Fruit fly (Drosophila melanogaster) whole organism, embryonic: ENCODE results near the gene CG10492.
A peak's percentile ranks its signal among the peaks of the same experiment; 100 is the strongest.

ENCODE experiments used
- Antp ChIP-seq: fragments of 200-800 bp; sonication (Bioruptor generic); optimal IDR thresholded peaks from 3 replicates; lab custom pipeline; 2016; ENCODE audit warnings: missing biosample characterization, missing genetic modification characterization
- BEAF-32 ChIP-seq: fragments of 200-800 bp; sonication (Bioruptor generic); optimal IDR thresholded peaks from 3 replicates; lab custom pipeline; 2017; ENCODE audit warnings: missing biosample characterization, missing genetic modification characterization, mild to moderate bottlenecking, moderate library complexity, missing genetic modification reagents
- Bgb ChIP-seq: fragments of 200-800 bp; sonication (Bioruptor generic); IDR thresholded peaks from 2 replicates; pipeline ENCODE4 v1.3.6; 2022; ENCODE audit warnings: missing biosample characterization, missing genetic modification characterization; ENCODE audit not compliant: partially characterized antibody
- CG10147 ChIP-seq: fragments of 200-800 bp; sonication (Bioruptor generic); optimal IDR thresholded peaks from 2 replicates; lab custom pipeline; 2019; ENCODE audit warnings: missing biosample characterization, mild to moderate bottlenecking, missing genetic modification characterization, moderate library complexity
- CG12659 ChIP-seq: fragments of 200-800 bp; sonication (Bioruptor generic); optimal IDR thresholded peaks from 3 replicates; lab custom pipeline; 2017; ENCODE audit warnings: mild to moderate bottlenecking, missing biosample characterization, missing genetic modification reagents, missing genetic modification characterization
- CG12769 ChIP-seq: fragments of 200-800 bp; sonication (Bioruptor generic); optimal IDR thresholded peaks from 2 replicates; lab custom pipeline; 2019; ENCODE audit warnings: missing biosample characterization, mild to moderate bottlenecking, missing genetic modification characterization, moderate library complexity
- CG13287 ChIP-seq: fragments of 200-800 bp; sonication (Bioruptor generic); IDR thresholded peaks from 2 replicates; pipeline ENCODE4 v1.3.6; 2022; ENCODE audit warnings: missing biosample characterization, missing genetic modification characterization; ENCODE audit not compliant: partially characterized antibody
- CG13624 ChIP-seq: fragments of 200-800 bp; sonication (Bioruptor generic); optimal IDR thresholded peaks from 2 replicates; lab custom pipeline; 2016; ENCODE audit warnings: missing biosample characterization, missing genetic modification characterization
- CG15514 ChIP-seq: fragments of 200-800 bp; sonication (Bioruptor generic); optimal IDR thresholded peaks from 3 replicates; lab custom pipeline; 2017; ENCODE audit warnings: missing biosample characterization, missing genetic modification characterization, mild to moderate bottlenecking, moderate library complexity, missing genetic modification reagents
- CG2116 ChIP-seq: fragments of 200-800 bp; sonication (Bioruptor generic); optimal IDR thresholded peaks from 3 replicates; lab custom pipeline; 2018; ENCODE audit warnings: missing biosample characterization, mild to moderate bottlenecking, missing genetic modification characterization
- CG2712 ChIP-seq: fragments of 200-800 bp; optimal IDR thresholded peaks from 3 replicates; lab custom pipeline; 2019; ENCODE audit warnings: missing biosample characterization, mild to moderate bottlenecking, missing genetic modification characterization, moderate library complexity
- CG32772 ChIP-seq: fragments of 200-800 bp; sonication (Bioruptor generic); IDR thresholded peaks from 2 replicates; pipeline ENCODE4 v1.3.6; 2022; ENCODE audit warnings: missing biosample characterization, missing genetic modification characterization
- CG34422 ChIP-seq: fragments of 200-800 bp; sonication (Bioruptor generic); IDR thresholded peaks from 3 replicates; pipeline ENCODE4 v1.3.6; 2022; ENCODE audit warnings: missing biosample characterization, missing genetic modification characterization
- CG3995 ChIP-seq: fragments of 200-800 bp; sonication (Bioruptor generic); optimal IDR thresholded peaks from 3 replicates; lab custom pipeline; 2016; ENCODE audit warnings: missing biosample characterization, missing genetic modification characterization
- CG42726 ChIP-seq: fragments of 200-800 bp; sonication (Bioruptor generic); IDR thresholded peaks from 2 replicates; pipeline ENCODE4 v1.3.6; 2022; ENCODE audit warnings: missing biosample characterization, missing genetic modification characterization; ENCODE audit not compliant: partially characterized antibody
- CG6683 ChIP-seq: fragments of 200-800 bp; sonication (Bioruptor generic); optimal IDR thresholded peaks from 2 replicates; lab custom pipeline; 2017; ENCODE audit warnings: missing biosample characterization, mild to moderate bottlenecking, missing genetic modification characterization, missing genetic modification reagents
- CG6854 ChIP-seq: fragments of 200-800 bp; sonication (Bioruptor generic); optimal IDR thresholded peaks from 3 replicates; lab custom pipeline; 2017; ENCODE audit warnings: missing biosample characterization, mild to moderate bottlenecking, missing genetic modification characterization
- CG8281 ChIP-seq: fragments of 200-800 bp; sonication (Bioruptor generic); optimal IDR thresholded peaks from 2 replicates; lab custom pipeline; 2018; ENCODE audit warnings: missing biosample characterization, mild to moderate bottlenecking, missing genetic modification characterization, moderate library complexity
- CG8765 ChIP-seq: fragments of 200-800 bp; sonication (Bioruptor generic); IDR thresholded peaks from 2 replicates; pipeline ENCODE4 v1.3.6; 2022; ENCODE audit warnings: missing biosample characterization, missing genetic modification characterization
- CG9797 ChIP-seq: fragments of 200-800 bp; sonication (Bioruptor generic); optimal IDR thresholded peaks from 3 replicates; lab custom pipeline; 2018; ENCODE audit warnings: missing biosample characterization, mild to moderate bottlenecking, missing genetic modification characterization
- Dbx ChIP-seq: fragments of 200-800 bp; sonication (Bioruptor generic); IDR thresholded peaks from 3 replicates; pipeline ENCODE4 v1.3.6; 2022; ENCODE audit warnings: missing biosample characterization, missing genetic modification characterization
- Dip3 ChIP-seq: fragments of 200-800 bp; sonication (Bioruptor generic); optimal IDR thresholded peaks from 3 replicates; lab custom pipeline; 2016; ENCODE audit warnings: missing biosample characterization, missing genetic modification characterization
- Elba2 ChIP-seq: fragments of 200-800 bp; sonication (Bioruptor generic); optimal IDR thresholded peaks from 3 replicates; lab custom pipeline; 2016; ENCODE audit warnings: missing biosample characterization, missing genetic modification characterization
- HmgZ ChIP-seq: fragments of 200-800 bp; sonication (Bioruptor generic); optimal IDR thresholded peaks from 2 replicates; lab custom pipeline; 2018; ENCODE audit warnings: missing biosample characterization, mild to moderate bottlenecking, missing genetic modification characterization
- Hmx ChIP-seq: fragments of 200-800 bp; sonication (Bioruptor generic); optimal IDR thresholded peaks from 2 replicates; lab custom pipeline; 2016; ENCODE audit warnings: missing biosample characterization, missing genetic modification characterization
- Jarid2 ChIP-seq: fragments of 200-800 bp; sonication (Bioruptor generic); optimal IDR thresholded peaks from 3 replicates; lab custom pipeline; 2017; ENCODE audit warnings: mild to moderate bottlenecking, missing biosample characterization, missing genetic modification reagents, missing genetic modification characterization
- Med ChIP-seq: fragments of 200-800 bp; sonication (Bioruptor generic); peaks from one replicate; lab custom pipeline; 2016; ENCODE audit warnings: missing biosample characterization, missing genetic modification characterization, mild to moderate bottlenecking, inconsistent platforms, moderate library complexity
- Mrtf ChIP-seq: fragments of 200-800 bp; sonication (Bioruptor generic); IDR thresholded peaks from 3 replicates; pipeline ENCODE4 v1.3.6; 2022; ENCODE audit warnings: missing biosample characterization, missing genetic modification characterization
- Oli ChIP-seq: fragments of 200-800 bp; sonication (Bioruptor generic); optimal IDR thresholded peaks from 2 replicates; lab custom pipeline; 2018; ENCODE audit warnings: missing biosample characterization, mild to moderate bottlenecking, missing genetic modification characterization, moderate library complexity
- Rfx ChIP-seq: fragments of 200-800 bp; sonication (Bioruptor generic); IDR thresholded peaks from 2 replicates; pipeline ENCODE4 v1.3.6; 2022; ENCODE audit warnings: missing biosample characterization, missing genetic modification characterization
- Side ChIP-seq: fragments of 200-800 bp; sonication (Bioruptor generic); optimal IDR thresholded peaks from 2 replicates; lab custom pipeline; 2016; ENCODE audit warnings: missing biosample characterization, missing genetic modification characterization
- Sin3A ChIP-seq: fragments of >200 bp; optimal IDR thresholded peaks from 2 replicates; lab custom pipeline; 2018
- ab ChIP-seq: fragments of 200-800 bp; sonication (Bioruptor generic); optimal IDR thresholded peaks from 2 replicates; lab custom pipeline; 2016; ENCODE audit warnings: missing biosample characterization, missing genetic modification characterization
- ase ChIP-seq: fragments of 200-800 bp; sonication (Bioruptor generic); IDR thresholded peaks from 3 replicates; pipeline ENCODE4 v1.3.6; 2022; ENCODE audit warnings: missing biosample characterization, missing genetic modification characterization
- btn ChIP-seq: fragments of 200-800 bp; sonication (Bioruptor generic); optimal IDR thresholded peaks from 2 replicates; lab custom pipeline; 2016; ENCODE audit warnings: missing biosample characterization, missing genetic modification characterization
- chinmo ChIP-seq: fragments of 200-800 bp; sonication (Bioruptor generic); IDR thresholded peaks from 4 replicates; pipeline ENCODE4 v1.3.6; 2022; ENCODE audit warnings: missing biosample characterization, missing genetic modification characterization; ENCODE audit not compliant: partially characterized antibody
- dimm ChIP-seq: fragments of 200-800 bp; sonication (Bioruptor generic); IDR thresholded peaks from 2 replicates; pipeline ENCODE4 v1.3.6; 2022; ENCODE audit warnings: missing biosample characterization, missing genetic modification characterization
- gt ChIP-seq: fragments of 200-800 bp; sonication (Bioruptor generic); IDR thresholded peaks from 2 replicates; pipeline ENCODE4 v1.3.6; 2022; ENCODE audit warnings: missing biosample characterization, missing genetic modification characterization
- maf-S ChIP-seq: fragments of 200-800 bp; sonication (Bioruptor generic); optimal IDR thresholded peaks from 2 replicates; lab custom pipeline; 2016; ENCODE audit warnings: missing biosample characterization, missing genetic modification characterization
- peb ChIP-seq: fragments of 200-800 bp; sonication (Bioruptor generic); IDR thresholded peaks from 2 replicates; pipeline ENCODE4 v1.3.6; 2022; ENCODE audit warnings: missing biosample characterization, missing genetic modification characterization
- pzg ChIP-seq: fragments of 200-800 bp; sonication (Bioruptor generic); optimal IDR thresholded peaks from 3 replicates; lab custom pipeline; 2018; ENCODE audit warnings: missing biosample characterization, mild to moderate bottlenecking, missing genetic modification characterization, moderate library complexity
- row ChIP-seq: fragments of 200-800 bp; sonication (Bioruptor generic); IDR thresholded peaks from 3 replicates; pipeline ENCODE4 v1.3.6; 2022; ENCODE audit warnings: missing biosample characterization, missing genetic modification characterization
- sens ChIP-seq: fragments of 200-800 bp; sonication (Bioruptor generic); peaks from one replicate; lab custom pipeline; 2016; ENCODE audit warnings: missing biosample characterization, missing genetic modification characterization
- sob ChIP-seq: fragments of 200-800 bp; sonication (Bioruptor generic); IDR thresholded peaks from 2 replicates; pipeline ENCODE4 v1.3.6; 2022; ENCODE audit warnings: missing biosample characterization, missing genetic modification characterization
- sr ChIP-seq: fragments of 200-800 bp; sonication (Bioruptor generic); IDR thresholded peaks from 3 replicates; pipeline ENCODE4 v1.3.6; 2022; ENCODE audit warnings: missing biosample characterization, missing genetic modification characterization
- tna ChIP-seq: fragments of 200-800 bp; sonication (Bioruptor generic); IDR thresholded peaks from 2 replicates; pipeline ENCODE4 v1.3.6; 2022; ENCODE audit warnings: missing biosample characterization, missing genetic modification characterization; ENCODE audit not compliant: partially characterized antibody
- toy ChIP-seq: fragments of 200-800 bp; sonication (Bioruptor generic); IDR thresholded peaks from 2 replicates; pipeline ENCODE4 v1.3.6; 2022; ENCODE audit warnings: missing biosample characterization, missing genetic modification characterization
- trem ChIP-seq: fragments of 200-800 bp; optimal IDR thresholded peaks from 3 replicates; lab custom pipeline; 2019; ENCODE audit warnings: missing biosample characterization, mild to moderate bottlenecking, missing genetic modification characterization, moderate library complexity
- zen ChIP-seq: fragments of 200-800 bp; sonication (Bioruptor generic); optimal IDR thresholded peaks from 3 replicates; lab custom pipeline; 2018; ENCODE audit warnings: missing biosample characterization, mild to moderate bottlenecking, missing genetic modification characterization, moderate library complexity

Gene CG10492

DNA sequence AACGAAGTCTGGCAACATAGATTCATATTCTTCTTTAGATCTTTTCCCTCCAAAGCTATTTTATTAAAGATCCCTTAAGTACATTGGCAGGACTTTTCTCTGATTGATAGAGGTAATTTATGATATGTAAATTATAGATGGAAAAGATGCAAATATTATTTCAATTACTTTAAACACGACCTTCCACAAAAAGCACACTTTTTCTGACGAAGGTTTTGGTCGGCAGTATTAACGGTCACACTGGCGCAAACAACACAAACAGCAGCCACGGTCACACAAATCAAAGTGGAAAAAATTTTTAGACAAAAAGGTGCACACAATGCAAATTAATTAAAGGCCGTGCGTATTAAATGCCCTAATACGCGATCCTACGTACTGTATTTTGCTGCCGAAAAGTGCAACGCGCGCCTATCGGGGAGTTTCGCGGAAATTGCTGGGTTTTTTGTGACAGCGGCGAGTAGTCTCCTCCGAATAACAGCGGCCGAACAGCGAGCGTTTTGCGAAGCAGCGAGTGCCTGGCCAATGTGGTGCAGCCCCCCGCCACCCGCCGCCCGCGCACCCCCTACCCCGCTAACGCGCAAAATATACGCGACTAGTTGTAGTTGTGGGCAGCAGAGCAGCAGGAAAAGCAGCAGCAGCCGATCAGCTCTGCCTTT, at the start of gene CG10492 (continued):
- TF ChIP-seq CG32772 (no peak), pzg (peak; percentile 73), CG12769 (tag; lab: Kevin White, UChicago) (no peak), Dbx (no peak), CG3995 (GFP tag; lab: Kevin White, UChicago) (peak; percentile 75), CG2116 (GFP tag; lab: Kevin White, UChicago) (peak; percentile 63), Rfx (GFP tag; lab: Robert Waterston, UW) (peak; percentile 27; the same call in 1 of the 2 replicates), CG13624 (GFP tag; lab: Kevin White, UChicago) (no peak), Sin3A (peak; percentile 88), row (peak; percentile 34; the same call in 2 of the 3 replicates), trem (tag; lab: Kevin White, UChicago) (peak; percentile 90), Side (GFP tag; lab: Kevin White, UChicago) (no peak), zen (tag; lab: Kevin White, UChicago) (peak; percentile 14), maf-S (no peak), tna (GFP tag; lab: Robert Waterston, UW) (no peak), CG13287 (GFP tag; lab: Robert Waterston, UW) (peak; percentile 54), CG9797 (GFP tag; lab: Kevin White, UChicago) (peak; percentile 92), Bgb (GFP tag; lab: Robert Waterston, UW) (peak; percentile 31; the same call in 1 of the 2 replicates), Jarid2 (GFP tag; lab: Kevin White, UChicago) (no peak), sens (peak; percentile 29), BEAF-32 (peak; percentile 60), CG15514 (GFP tag; lab: Kevin White, UChicago) (no peak), Dip3 (GFP tag; lab: Kevin White, UChicago) (peak; percentile 12), CG34422 (GFP tag; lab: Robert Waterston, UW) (peak; percentile 83), ab (GFP tag; lab: Kevin White, UChicago) (no peak), CG42726 (GFP tag; lab: Robert Waterston, UW) (0 out of 2 replicates have a peak, but pooled peaks have one; percentile 21), HmgZ (peak; percentile 15), Oli (tag; lab: Kevin White, UChicago) (no peak), gt (GFP tag; lab: Robert Waterston, UW) (no peak), peb (GFP tag; lab: Robert Waterston, UW) (no peak), Mrtf (GFP tag; lab: Robert Waterston, UW) (no peak), dimm (no peak), CG2712 (tag; lab: Kevin White, UChicago) (peak; percentile 24), CG6854 (GFP tag; lab: Kevin White, UChicago) (no peak), Elba2 (GFP tag; lab: Kevin White, UChicago) (peak; percentile 20), Antp (no peak), Med (GFP tag; lab: Kevin White, UChicago) (peak; percentile 60), CG10147 (GFP tag; lab: Kevin White, UChicago) (no peak), CG6683 (GFP tag; lab: Kevin White, UChicago) (no peak), sob (GFP tag; lab: Robert Waterston, UW) (no peak), ase (GFP tag; lab: Robert Waterston, UW) (no peak), CG8281 (no peak), CG12659 (peak; percentile 68), sr (peak; percentile 29; the same call in 1 of the 3 replicates), Hmx (GFP tag; lab: Kevin White, UChicago) (no peak), CG8765 (peak; percentile 19; the same call in 1 of the 2 replicates), toy (GFP tag; lab: Robert Waterston, UW) (no peak), btn (GFP tag; lab: Kevin White, UChicago) (no peak), chinmo (GFP tag; lab: Robert Waterston, UW) (peak; percentile 73; the same call in 1 of the 4 replicates)
